Worm (Caenorhabditis elegans): ENCODE measurements around the gene cutl-3.

ce11 chrX:14946217-14946463 lies 52.9 kb downstream of the cutl-3 start, which contains the start of gene mrp-5:
- TF ChIP-seq unc-62 (GFP tag; optimal IDR thresholded peaks at IDR 0.05 in 1 of 2): no peak
- TF ChIP-seq unc-62 (tag; optimal IDR thresholded peaks at IDR 0.05): no peak
- TF ChIP-seq pha-4 (GFP tag; IDR thresholded peaks at IDR 0.05): no peak
- TF ChIP-seq pha-4 (tag; optimal IDR thresholded peaks at IDR 0.05): no peak
- TF ChIP-seq ama-1 (optimal IDR thresholded peaks at IDR 0.05): no peak
- no peak for TF ChIP-seq aly-2 (tag; optimal IDR thresholded peaks at IDR 0.05)
- no peak for TF ChIP-seq nhr-25 (tag; optimal IDR thresholded peaks at IDR 0.05; ENCODE audit: borderline replicate concordance, insufficient read depth)
- TF ChIP-seq lin-29 (GFP tag; IDR thresholded peaks at IDR 0.05): no peak
- TF ChIP-seq aha-1 (tag): no peak
- no peak for TF ChIP-seq egl-27 (tag; optimal IDR thresholded peaks at IDR 0.05)
- no peak for TF ChIP-seq ztf-11 (tag; optimal IDR thresholded peaks at IDR 0.05)
- no peak for TF ChIP-seq nhr-77 (tag; optimal IDR thresholded peaks at IDR 0.05)
- no peak for TF ChIP-seq lin-1 (GFP tag; IDR thresholded peaks at IDR 0.05)
- TF ChIP-seq nhr-28 (tag; optimal IDR thresholded peaks at IDR 0.05): no peak
- TF ChIP-seq unc-39 (tag; optimal IDR thresholded peaks at IDR 0.05): no peak
- no peak for TF ChIP-seq F10B5.3 (tag; optimal IDR thresholded peaks at IDR 0.05)

Data from whole organism, L4 larva.